Worm (Caenorhabditis elegans): Measurements from ENCODE around the gene nhr-205.

- TF ChIP-seq ama-1 (optimal IDR thresholded peaks at IDR 0.05) = no peak
- no peak for TF ChIP-seq flt-1 (GFP tag; IDR thresholded peaks at IDR 0.05)
- no peak for TF ChIP-seq ceh-36 (tag; optimal IDR thresholded peaks at IDR 0.05)
- no peak for TF ChIP-seq ets-7 (tag; optimal IDR thresholded peaks at IDR 0.05)
- no peak for TF ChIP-seq pes-1 (GFP tag; IDR thresholded peaks at IDR 0.05)
- TF ChIP-seq hnd-1 (tag; optimal IDR thresholded peaks at IDR 0.05) = no peak
- no peak for TF ChIP-seq aly-1 (tag; optimal IDR thresholded peaks at IDR 0.05)
- TF ChIP-seq hmg-4 (GFP tag; optimal IDR thresholded peaks at IDR 0.05) = no peak
- no peak for TF ChIP-seq ceh-13 (GFP tag; optimal IDR thresholded peaks at IDR 0.05)
These were observed 2.5 kb upstream of the nhr-205 start, which contains the start of gene nhr-12 for ce11 chrV:10083999-10084468.

Data from whole organism, early embryonic.